Fruit fly (Drosophila melanogaster) whole organism, embryonic: Measurements from ENCODE around the gene CG31867.

Experiments
- ATbp ChIP-seq: fragments of 200-800 bp; sonication (Bioruptor generic); optimal IDR thresholded peaks from 2 replicates; lab custom pipeline; 2017; ENCODE audit warnings: missing biosample characterization, mild to moderate bottlenecking, missing genetic modification characterization, missing genetic modification reagents
- Blimp-1 ChIP-seq: fragments of 200-800 bp; sonication (Bioruptor generic); optimal IDR thresholded peaks from 3 replicates; lab custom pipeline; 2018; ENCODE audit warnings: missing biosample characterization, missing genetic modification characterization, mild to moderate bottlenecking, moderate library complexity, missing genetic modification reagents
- CG10959 ChIP-seq: fragments of 200-800 bp; sonication (Bioruptor generic); IDR thresholded peaks from 2 replicates; pipeline ENCODE4 v1.3.6; 2022; ENCODE audit warnings: missing biosample characterization, missing genetic modification characterization
- CG17361 ChIP-seq: fragments of 200-800 bp; sonication (Bioruptor generic); IDR thresholded peaks from 3 replicates; pipeline ENCODE4 v1.3.6; 2022; ENCODE audit warnings: missing biosample characterization, missing genetic modification characterization
- CG2202 ChIP-seq: fragments of 200-800 bp; sonication (Bioruptor generic); optimal IDR thresholded peaks from 2 replicates; lab custom pipeline; 2018; ENCODE audit warnings: missing biosample characterization, mild to moderate bottlenecking, missing genetic modification characterization
- CG30403 ChIP-seq: fragments of 200-800 bp; sonication (Bioruptor generic); optimal IDR thresholded peaks from 3 replicates; lab custom pipeline; 2016; ENCODE audit warnings: missing biosample characterization, missing genetic modification characterization
- CG31365 ChIP-seq: fragments of 200-800 bp; sonication (Bioruptor generic); optimal IDR thresholded peaks from 2 replicates; lab custom pipeline; 2018; ENCODE audit warnings: missing biosample characterization, mild to moderate bottlenecking, missing genetic modification characterization
- CG32767 ChIP-seq: fragments of 200-800 bp; sonication (Bioruptor generic); IDR thresholded peaks from 2 replicates; pipeline ENCODE4 v1.3.6; 2022; ENCODE audit warnings: missing biosample characterization, missing genetic modification characterization
- CG33557 ChIP-seq: fragments of 200-800 bp; sonication (Bioruptor generic); optimal IDR thresholded peaks from 2 replicates; lab custom pipeline; 2019; ENCODE audit warnings: missing biosample characterization, mild to moderate bottlenecking, missing genetic modification characterization, moderate library complexity
- CG4360 ChIP-seq: fragments of 200-800 bp; sonication (Bioruptor generic); IDR thresholded peaks from 2 replicates; pipeline ENCODE4 v1.3.6; 2022; ENCODE audit warnings: missing biosample characterization, missing genetic modification characterization
- CG4404 ChIP-seq: fragments of 200-800 bp; sonication (Bioruptor generic); IDR thresholded peaks from 2 replicates; pipeline ENCODE4 v1.3.6; 2022; ENCODE audit warnings: missing biosample characterization, missing genetic modification characterization
- CG6813 ChIP-seq: fragments of 200-800 bp; sonication (Bioruptor generic); optimal IDR thresholded peaks from 2 replicates; lab custom pipeline; 2017; ENCODE audit warnings: missing biosample characterization, missing genetic modification characterization, mild to moderate bottlenecking, moderate library complexity, missing genetic modification reagents
- CG6854 ChIP-seq: fragments of 200-800 bp; sonication (Bioruptor generic); optimal IDR thresholded peaks from 3 replicates; lab custom pipeline; 2017; ENCODE audit warnings: missing biosample characterization, mild to moderate bottlenecking, missing genetic modification characterization
- CG7839 ChIP-seq: fragments of 200-800 bp; sonication (Bioruptor generic); optimal IDR thresholded peaks from 3 replicates; lab custom pipeline; 2018; ENCODE audit warnings: missing biosample characterization, mild to moderate bottlenecking, missing genetic modification characterization, moderate library complexity
- H15 ChIP-seq: fragments of 200-800 bp; sonication (Bioruptor generic); IDR thresholded peaks from 3 replicates; pipeline ENCODE4 v1.3.6; 2022; ENCODE audit warnings: missing biosample characterization, missing genetic modification characterization
- H2.0 ChIP-seq: fragments of 200-800 bp; sonication (Bioruptor generic); IDR thresholded peaks from 2 replicates; pipeline ENCODE4 v1.3.6; 2022; ENCODE audit warnings: missing biosample characterization, missing genetic modification characterization
- HHEX ChIP-seq: fragments of 200-800 bp; sonication (Bioruptor generic); optimal IDR thresholded peaks from 3 replicates; lab custom pipeline; 2017; ENCODE audit warnings: missing biosample characterization, mild to moderate bottlenecking, missing genetic modification characterization, missing genetic modification reagents
- Hr51 ChIP-seq, 2 experiments: fragments of 200-800 bp; sonication (Bioruptor generic); optimal IDR thresholded peaks; 2 replicates in 1 of 2; 3 replicates in 1 of 2; lab custom pipeline; 2016 to 2018; ENCODE audit warnings: missing biosample characterization in 2 of 2, missing genetic modification characterization in 2 of 2, mild to moderate bottlenecking in 1 of 2, moderate library complexity in 1 of 2
- Lpt ChIP-seq: fragments of >200 bp; optimal IDR thresholded peaks from 2 replicates; lab custom pipeline; 2018; ENCODE audit warnings: missing biosample characterization, missing genetic modification characterization
- PHDP ChIP-seq: fragments of 200-800 bp; sonication (Bioruptor generic); optimal IDR thresholded peaks from 3 replicates; lab custom pipeline; 2018; ENCODE audit warnings: missing biosample characterization, mild to moderate bottlenecking, missing genetic modification characterization, moderate library complexity
- Scr ChIP-seq: fragments of 200-800 bp; sonication (Bioruptor generic); IDR thresholded peaks from 2 replicates; pipeline ENCODE4 v1.3.6; 2022; ENCODE audit warnings: missing biosample characterization, missing genetic modification characterization; ENCODE audit not compliant: partially characterized antibody
- Six4 ChIP-seq: fragments of 200-800 bp; sonication (Bioruptor generic); optimal IDR thresholded peaks from 2 replicates; lab custom pipeline; 2016; ENCODE audit warnings: missing biosample characterization, missing genetic modification characterization
- Xrp1 ChIP-seq: fragments of 200-800 bp; sonication (Bioruptor generic); IDR thresholded peaks from 2 replicates; pipeline ENCODE4 v1.3.6; 2022; ENCODE audit warnings: missing biosample characterization, missing genetic modification characterization
- bsh ChIP-seq, 2 experiments: fragments of 200-800 bp; sonication (Bioruptor generic); optimal IDR thresholded peaks; 2 replicates each; lab custom pipeline; 2017 to 2018; ENCODE audit warnings: mild to moderate bottlenecking in 2 of 2, missing biosample characterization in 2 of 2, missing genetic modification characterization in 2 of 2, moderate library complexity in 1 of 2
- chn ChIP-seq: fragments of 200-800 bp; sonication (Bioruptor generic); optimal IDR thresholded peaks from 2 replicates; lab custom pipeline; 2016; ENCODE audit warnings: missing biosample characterization, missing genetic modification characterization
- ci ChIP-seq: fragments of 200-800 bp; sonication (Bioruptor generic); IDR thresholded peaks from 3 replicates; pipeline ENCODE4 v1.3.6; 2022; ENCODE audit warnings: missing biosample characterization, missing genetic modification characterization
- corto ChIP-seq: fragments of 200-800 bp; sonication (Bioruptor generic); optimal IDR thresholded peaks from 2 replicates; lab custom pipeline; 2016; ENCODE audit warnings: missing biosample characterization, mild to moderate bottlenecking, missing genetic modification characterization, moderate library complexity
- crol ChIP-seq: fragments of 200-800 bp; sonication (Bioruptor generic); IDR thresholded peaks from 2 replicates; pipeline ENCODE4 v1.3.6; 2022; ENCODE audit warnings: missing biosample characterization, missing genetic modification characterization
- dpn ChIP-seq, 2 experiments: fragments of 200-800 bp; sonication (Bioruptor generic); optimal IDR thresholded peaks; 3 replicates each; lab custom pipeline; 2016; ENCODE audit warnings: missing biosample characterization in 2 of 2, missing genetic modification characterization in 2 of 2
- exex ChIP-seq: fragments of 200-800 bp; sonication (Bioruptor generic); optimal IDR thresholded peaks from 4 replicates; lab custom pipeline; 2018; ENCODE audit warnings: missing biosample characterization, mild to moderate bottlenecking, missing genetic modification characterization, moderate library complexity
- her ChIP-seq: fragments of 200-800 bp; sonication (Bioruptor generic); optimal IDR thresholded peaks from 2 replicates; lab custom pipeline; 2016; ENCODE audit warnings: missing biosample characterization, missing genetic modification characterization
- nom ChIP-seq: fragments of 200-800 bp; sonication (Bioruptor generic); optimal IDR thresholded peaks from 2 replicates; lab custom pipeline; 2017; ENCODE audit warnings: missing biosample characterization, missing genetic modification characterization, mild to moderate bottlenecking, moderate library complexity, missing genetic modification reagents
- otp ChIP-seq: fragments of 200-800 bp; sonication (Bioruptor generic); IDR thresholded peaks from 3 replicates; pipeline ENCODE4, ENCODE4 v1.3.6; 2022; ENCODE audit warnings: missing biosample characterization, missing genetic modification characterization
- pita ChIP-seq: fragments of 200-800 bp; sonication (Bioruptor generic); optimal IDR thresholded peaks from 2 replicates; lab custom pipeline; 2017; ENCODE audit warnings: missing biosample characterization, mild to moderate bottlenecking, missing genetic modification characterization
- pnt ChIP-seq: fragments of 200-800 bp; sonication (Bioruptor generic); optimal IDR thresholded peaks from 3 replicates; lab custom pipeline; 2016; ENCODE audit warnings: missing biosample characterization, missing genetic modification characterization
- rib ChIP-seq: fragments of 200-800 bp; sonication (Bioruptor generic); IDR thresholded peaks from 2 replicates; pipeline ENCODE4 v1.3.6; 2022; ENCODE audit warnings: missing biosample characterization, missing genetic modification characterization
- ro ChIP-seq: fragments of 200-800 bp; sonication (Bioruptor generic); IDR thresholded peaks from 2 replicates; pipeline ENCODE4 v1.3.6; 2022; ENCODE audit warnings: missing biosample characterization, missing genetic modification characterization
- sim ChIP-seq: fragments of 200-800 bp; sonication (Bioruptor generic); IDR thresholded peaks from 2 replicates; pipeline ENCODE4 v1.3.6; 2022; ENCODE audit warnings: missing biosample characterization, missing genetic modification characterization
- sob ChIP-seq: fragments of 200-800 bp; sonication (Bioruptor generic); IDR thresholded peaks from 2 replicates; pipeline ENCODE4 v1.3.6; 2022; ENCODE audit warnings: missing biosample characterization, missing genetic modification characterization
- vvl ChIP-seq: fragments of 200-800 bp; sonication (Bioruptor generic); IDR thresholded peaks from 2 replicates; pipeline ENCODE4 v1.3.6; 2022; ENCODE audit warnings: missing biosample characterization, missing genetic modification characterization
- zen ChIP-seq: fragments of 200-800 bp; sonication (Bioruptor generic); optimal IDR thresholded peaks from 3 replicates; lab custom pipeline; 2018; ENCODE audit warnings: missing biosample characterization, mild to moderate bottlenecking, missing genetic modification characterization, moderate library complexity
- zfh1 ChIP-seq: fragments of 200-800 bp; sonication (Bioruptor generic); IDR thresholded peaks from 3 replicates; pipeline ENCODE4 v1.3.6; 2022; ENCODE audit warnings: missing biosample characterization, missing genetic modification characterization

The CG31867 gene

dm6 chr2L:11184144-11184543, 38.9 kb upstream of the CG31867 start (continued):
- TF ChIP-seq PHDP (tag; lab: Kevin White, UChicago) (peak; percentile 7), ro (no peak), otp (GFP tag; lab: Robert Waterston, UW) (0 out of 3 replicates have a peak, but pooled peaks have one; percentile 27), rib (GFP tag; lab: Robert Waterston, UW) (no peak), CG17361 (0 out of 3 replicates have a peak, but pooled peaks have one; percentile 20), CG2202 (tag; lab: Kevin White, UChicago) (peak; percentile 11), Lpt (GFP tag; lab: Kevin White, UChicago) (no peak), ATbp (peak; percentile 22), zen (no peak), chn (GFP tag; lab: Kevin White, UChicago) (no peak), dpn (GFP tag; optimal IDR thresholded peaks at IDR 0.05; lab: Kevin White, UChicago) (peak in 1 of 2 experiments; percentile 3), bsh (GFP tag; optimal IDR thresholded peaks at IDR 0.05; lab: Kevin White, UChicago) (peak; percentile 70 to 82), Xrp1 (GFP tag; lab: Robert Waterston, UW) (peak; percentile 64), CG7839 (tag; lab: Kevin White, UChicago) (peak; percentile 19), H15 (no peak), CG30403 (GFP tag; lab: Kevin White, UChicago) (peak; percentile 20), Hr51 (GFP tag; optimal IDR thresholded peaks at IDR 0.05; lab: Kevin White, UChicago) (peak in 1 of 2 experiments; percentile 27), zfh1 (0 out of 3 replicates have a peak, but pooled peaks have one; percentile 27), CG6854 (GFP tag; lab: Kevin White, UChicago) (no peak), Six4 (GFP tag; lab: Kevin White, UChicago) (no peak), ci (GFP tag; lab: Robert Waterston, UW) (peak; percentile 42; the same call in 1 of the 3 replicates), Blimp-1 (GFP tag; lab: Kevin White, UChicago) (peak; percentile 44), vvl (GFP tag; lab: Robert Waterston, UW) (peak; percentile 31; the same call in 1 of the 2 replicates)
- TF ChIP-seq, all 482 proteins: peak for 56

- TF ChIP-seq exex (tag; lab: Kevin White, UChicago) (no peak), corto (GFP tag; lab: Kevin White, UChicago) (peak; percentile 2), CG4360 (GFP tag; lab: Robert Waterston, UW) (no peak), sob (GFP tag; lab: Robert Waterston, UW) (no peak), CG6813 (GFP tag; lab: Kevin White, UChicago) (no peak), Scr (no peak), CG10959 (GFP tag; lab: Robert Waterston, UW) (no peak), CG17361 (no peak), pnt (GFP tag; lab: Kevin White, UChicago) (no peak), her (no peak), pita (GFP tag; lab: Kevin White, UChicago) (no peak), H2.0 (GFP tag; lab: Robert Waterston, UW) (no peak), CG32767 (GFP tag; lab: Robert Waterston, UW) (peak; percentile 12; the same call in 1 of the 2 replicates), crol (peak; percentile 74), nom (no peak), sim (GFP tag; lab: Robert Waterston, UW) (no peak), H15 (no peak), CG31365 (tag; lab: Kevin White, UChicago) (no peak), CG33557 (GFP tag; lab: Kevin White, UChicago) (no peak), HHEX (GFP tag; lab: Kevin White, UChicago) (no peak), CG4404 (GFP tag; lab: Robert Waterston, UW) (no peak)
Observed at dm6 chr2L:11182610-11183243, 37.5 kb upstream of the CG31867 start.
